Worm (Caenorhabditis elegans): ENCODE data around the gene B0391.14.

DNA sequence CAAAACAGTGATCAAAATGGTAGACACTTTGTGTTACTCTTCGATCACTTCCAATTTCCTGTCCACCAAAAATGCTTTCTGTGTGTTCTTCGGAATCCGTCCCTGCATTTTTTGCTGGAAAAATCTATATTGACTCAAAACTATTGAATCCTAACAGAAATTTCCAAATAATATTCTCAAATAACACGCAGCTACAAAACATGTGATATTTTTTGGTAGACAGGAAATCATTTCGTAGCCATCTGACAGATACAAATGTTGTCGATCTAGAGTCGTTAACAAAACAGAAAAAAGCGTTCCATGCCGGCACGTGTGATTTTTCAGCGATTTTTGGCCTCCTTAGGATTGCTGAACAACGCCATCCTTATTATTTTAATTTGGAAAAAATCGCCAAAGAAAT, 13.2 kb upstream of the B0391.14 start, which contains the start of gene str-263:
- no peak for TF ChIP-seq lin-35 (GFP tag; optimal IDR thresholded peaks at IDR 0.05)
- TF ChIP-seq die-1 (tag; optimal IDR thresholded peaks at IDR 0.05), result no peak
- no peak for TF ChIP-seq mel-28 (tag; optimal IDR thresholded peaks at IDR 0.05; ENCODE audit: borderline replicate concordance)
- no peak for TF ChIP-seq snpc-4 (GFP tag; optimal IDR thresholded peaks at IDR 0.05)
- no peak for TF ChIP-seq snpc-4 (tag; optimal IDR thresholded peaks at IDR 0.05)
- TF ChIP-seq let-526 (GFP tag; IDR thresholded peaks at IDR 0.05), result no peak
- TF ChIP-seq ceh-100 (GFP tag; IDR thresholded peaks at IDR 0.05), result no peak
- no peak for TF ChIP-seq ztf-25 (GFP tag; IDR thresholded peaks at IDR 0.05)
- TF ChIP-seq rec-8 (tag; optimal IDR thresholded peaks at IDR 0.05), result no peak
- no peak for TF ChIP-seq ama-1 (optimal IDR thresholded peaks at IDR 0.05)
- TF ChIP-seq ama-1 (GFP tag; optimal IDR thresholded peaks at IDR 0.05), result no peak

All from whole organism, young adult.